Worm (Caenorhabditis elegans) whole organism, early embryonic: ENCODE results near the gene Y68A4B.3.

Source experiments
- F13C5.2 ChIP-seq: sonication (generic microtip); optimal IDR thresholded peaks from 2 replicates; lab custom pipeline; 2017; ENCODE audit warnings: mild to moderate bottlenecking, missing genetic modification characterization, inconsistent platforms, missing compliant biosample characterization
- aly-1 ChIP-seq: sonication (generic microtip); optimal IDR thresholded peaks from 2 replicates; lab custom pipeline; 2016; ENCODE audit warnings: missing genetic modification characterization, missing compliant biosample characterization
- ama-1 ChIP-seq: fragments of 150-350 bp; optimal IDR thresholded peaks from 2 replicates; lab custom pipeline; 2014
- ceh-13 ChIP-seq: fragments of 200-800 bp; sonication (Bioruptor generic); optimal IDR thresholded peaks from 2 replicates; lab custom pipeline; 2018; ENCODE audit warnings: mild to moderate bottlenecking, missing genetic modification characterization, missing compliant biosample characterization
- ets-7 ChIP-seq: sonication (generic microtip); optimal IDR thresholded peaks from 2 replicates; lab custom pipeline; 2016; ENCODE audit warnings: missing genotype, missing genetic modification characterization, missing compliant biosample characterization
- flt-1 ChIP-seq: fragments of 200-800 bp; sonication (Bioruptor generic); IDR thresholded peaks from 2 replicates; pipeline ENCODE4 v1.3.6; 2022; ENCODE audit warnings: missing genetic modification characterization, missing compliant biosample characterization
- hmbx-1 ChIP-seq: sonication (generic microtip); optimal IDR thresholded peaks from 2 replicates; lab custom pipeline; 2016; ENCODE audit warnings: mild to moderate bottlenecking, missing genetic modification characterization, missing compliant biosample characterization
- hnd-1 ChIP-seq: sonication (generic microtip); optimal IDR thresholded peaks from 2 replicates; lab custom pipeline; 2016; ENCODE audit warnings: missing genetic modification characterization, missing compliant biosample characterization
- pes-1 ChIP-seq: fragments of 200-800 bp; sonication (Bioruptor generic); IDR thresholded peaks from 2 replicates; pipeline ENCODE4 v1.3.6; 2022; ENCODE audit warnings: missing genetic modification reagents, missing genetic modification characterization, missing compliant biosample characterization
- sea-1 ChIP-seq: fragments of 200-800 bp; sonication (Bioruptor generic); conservative IDR thresholded peaks from 2 replicates; pipeline ENCODE4 v1.3.6; 2022; ENCODE audit warnings: missing genetic modification characterization, missing compliant biosample characterization
- tbx-11 ChIP-seq: fragments of 200-800 bp; sonication (Bioruptor generic); IDR thresholded peaks from 2 replicates; pipeline ENCODE4 v1.3.6; 2022; ENCODE audit warnings: missing genetic modification characterization, missing compliant biosample characterization
- tbx-37 ChIP-seq: fragments of 200-800 bp; sonication (Bioruptor generic); conservative IDR thresholded peaks from 2 replicates; pipeline ENCODE4 v1.3.6; 2022; ENCODE audit warnings: missing genetic modification reagents, missing genetic modification characterization, missing compliant biosample characterization

- no peak for TF ChIP-seq ama-1
- no peak for TF ChIP-seq pes-1 (GFP tag; lab: Robert Waterston, UW)
- no peak for TF ChIP-seq tbx-37 (GFP tag; lab: Robert Waterston, UW)
- no peak for TF ChIP-seq flt-1
- no peak for TF ChIP-seq hmbx-1
- TF ChIP-seq hnd-1 (tag; lab: Kevin White, UChicago) = no peak
- no peak for TF ChIP-seq sea-1
- TF ChIP-seq ceh-13 (GFP tag; lab: Kevin White, UChicago) = no peak
- TF ChIP-seq aly-1 = no peak
- no peak for TF ChIP-seq F13C5.2 (tag; lab: Kevin White, UChicago)
- no peak for TF ChIP-seq tbx-11 (GFP tag; lab: Robert Waterston, UW)
- TF ChIP-seq ets-7 (tag; lab: Kevin White, UChicago) = no peak
Observed at ce11 chrV:17232403-17232802, 10.0 kb downstream of the Y68A4B.3 start.
